ENCODE assay signal across 4 worm cellular contexts in the genomic region with DNA sequence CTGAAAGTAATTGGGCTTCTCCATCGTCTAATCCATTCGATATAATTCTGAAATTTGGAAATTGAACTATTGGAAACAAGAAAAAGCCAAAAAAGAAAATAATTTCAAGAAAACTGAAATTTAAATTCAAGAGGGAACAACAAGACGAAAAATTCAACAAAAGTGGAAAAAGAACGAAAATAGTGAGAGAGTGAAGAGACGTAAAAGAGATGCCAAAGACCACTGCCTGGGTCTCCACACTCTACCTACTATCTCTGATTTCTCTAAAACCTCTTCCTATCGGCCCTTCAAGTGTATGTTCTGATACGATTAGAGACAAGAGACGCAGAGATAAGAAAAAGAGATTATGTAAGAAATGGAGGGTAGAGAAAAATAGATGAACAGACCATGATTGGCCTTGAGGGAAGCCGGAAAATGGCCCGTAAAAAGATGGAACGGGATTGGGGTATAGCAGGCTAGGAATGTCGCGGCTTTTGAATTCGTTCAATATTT.
A peak's percentile ranks its signal among the peaks of the same experiment; 100 is the strongest.
TF ChIP-seq lines count a peak whose summit lies in the region.

A gene (minus strand): TSS at position 51 of the 492 bp plus-strand sequence.

TF ChIP-seq in whole organism, L2 larva, 48 proteins besides CTCF, POLR2A, EP300 and RAD21 (continues in another document):
- TF ChIP-seq lsy-2 (tag; optimal IDR thresholded peaks at IDR 0.05; lab: Kevin White, UChicago) (peak; percentile 56 to 93), sem-4 (tag; optimal IDR thresholded peaks at IDR 0.05; lab: Kevin White, UChicago) (peak; percentile 88), nhr-129 (tag; optimal IDR thresholded peaks at IDR 0.05; lab: Kevin White, UChicago) (peak; percentile 90), snpc-4 (tag; optimal IDR thresholded peaks at IDR 0.05; lab: Kevin White, UChicago) (peak; percentile 80), ama-1 (optimal IDR thresholded peaks at IDR 0.05; lab: Kevin White, UChicago) (peak; percentile 84), unc-39 (tag; optimal IDR thresholded peaks at IDR 0.05; lab: Kevin White, UChicago) (no peak), F13H6.1 (tag; optimal IDR thresholded peaks at IDR 0.05; lab: Kevin White, UChicago) (peak; percentile 92), ztf-4 (tag; optimal IDR thresholded peaks at IDR 0.05; lab: Kevin White, UChicago) (peak; percentile 93), lin-39 (tag; optimal IDR thresholded peaks at IDR 0.05; lab: Kevin White, UChicago) (no peak), unc-62 (GFP tag; optimal IDR thresholded peaks at IDR 0.05; lab: Kevin White, UChicago) (no peak), Y55F3AM.14 (GFP tag; optimal IDR thresholded peaks at IDR 0.05; lab: Kevin White, UChicago) (peak; percentile 39), skn-1 (tag; optimal IDR thresholded peaks at IDR 0.05; lab: Kevin White, UChicago) (no peak), dmd-4 (tag; optimal IDR thresholded peaks at IDR 0.05; lab: Kevin White, UChicago) (no peak), elt-1 (tag; optimal IDR thresholded peaks at IDR 0.05; lab: Kevin White, UChicago) (no peak), nhr-11 (tag; optimal IDR thresholded peaks at IDR 0.05; lab: Kevin White, UChicago) (no peak), nhr-237 (tag; optimal IDR thresholded peaks at IDR 0.05; lab: Kevin White, UChicago) (no peak), gmeb-1 (tag; optimal IDR thresholded peaks at IDR 0.05; lab: Kevin White, UChicago) (peak; percentile 81), sma-3 (GFP tag; optimal IDR thresholded peaks at IDR 0.05; lab: Kevin White, UChicago) (peak; percentile 86), nhr-6 (tag; optimal IDR thresholded peaks at IDR 0.05; lab: Kevin White, UChicago) (peak; percentile 91), mbf-1 (tag; optimal IDR thresholded peaks at IDR 0.05; lab: Kevin White, UChicago) (no peak), nhr-25 (tag; optimal IDR thresholded peaks at IDR 0.05; lab: Kevin White, UChicago) (peak; percentile 94), lin-13 (GFP tag; optimal IDR thresholded peaks at IDR 0.05; lab: Kevin White, UChicago) (peak; percentile 82)

TF ChIP-seq in whole organism, L4 larva, 104 proteins besides CTCF, POLR2A, EP300 and RAD21 (continues in another document):
- TF ChIP-seq lsy-2 (tag; optimal IDR thresholded peaks at IDR 0.05; lab: Kevin White, UChicago) (peak; percentile 75 to 92), mxl-3 (GFP tag; optimal IDR thresholded peaks at IDR 0.05; lab: Kevin White, UChicago) (no peak), dmd-8 (GFP tag; IDR thresholded peaks at IDR 0.05; lab: Robert Waterston, UW) (no peak), nhr-102 (tag; optimal IDR thresholded peaks at IDR 0.05; lab: Kevin White, UChicago) (peak; percentile 34), ceh-28 (tag; optimal IDR thresholded peaks at IDR 0.05; lab: Kevin White, UChicago) (peak; percentile 32), lin-13 (GFP tag; optimal IDR thresholded peaks at IDR 0.05; lab: Kevin White, UChicago) (peak; percentile 28), nhr-10 (tag; optimal IDR thresholded peaks at IDR 0.05; lab: Kevin White, UChicago) (peak; percentile 51), zip-2 (tag; optimal IDR thresholded peaks at IDR 0.05; lab: Kevin White, UChicago) (no peak), ceh-44 (GFP tag; IDR thresholded peaks at IDR 0.05; lab: Robert Waterston, UW) (no peak), daf-16 (GFP tag; optimal IDR thresholded peaks at IDR 0.05; lab: Kevin White, UChicago) (peak in 1 of 2 experiments; percentile 24), daf-16 (tag; optimal IDR thresholded peaks at IDR 0.05; lab: Kevin White, UChicago) (peak; percentile 82), unc-62 (GFP tag; optimal IDR thresholded peaks at IDR 0.05 in 1 of 2; lab: Kevin White, UChicago) (peak in 1 of 2 experiments; percentile 99), unc-62 (tag; optimal IDR thresholded peaks at IDR 0.05; lab: Kevin White, UChicago) (no peak), zag-1 (tag; optimal IDR thresholded peaks at IDR 0.05; lab: Kevin White, UChicago) (no peak), ztf-11 (tag; optimal IDR thresholded peaks at IDR 0.05; lab: Kevin White, UChicago) (no peak), Y5F2A.4 (GFP tag; optimal IDR thresholded peaks at IDR 0.05; lab: Kevin White, UChicago) (no peak), Y105C5A.15 (GFP tag; IDR thresholded peaks at IDR 0.05; lab: Robert Waterston, UW) (no peak), ceh-82 (tag; optimal IDR thresholded peaks at IDR 0.05; lab: Kevin White, UChicago) (no peak), rbr-2 (tag; optimal IDR thresholded peaks at IDR 0.05; lab: Kevin White, UChicago) (peak; percentile 85), ceh-62 (tag; optimal IDR thresholded peaks at IDR 0.05; lab: Kevin White, UChicago) (no peak), php-3 (GFP tag; IDR thresholded peaks at IDR 0.05; lab: Robert Waterston, UW) (0 out of 2 replicates have a peak, but pooled peaks have one; percentile 36), ctbp-1 (GFP tag; IDR thresholded peaks at IDR 0.05; lab: Robert Waterston, UW) (peak; percentile 84)

TF ChIP-seq in whole organism, late embryonic, 69 proteins besides CTCF, POLR2A, EP300 and RAD21 (continues in another document):
- TF ChIP-seq pax-1 (tag; optimal IDR thresholded peaks at IDR 0.05; lab: Kevin White, UChicago) (peak; percentile 79), dve-1 (tag; optimal IDR thresholded peaks at IDR 0.05; lab: Kevin White, UChicago) (peak; percentile 12), ztf-16 (tag; optimal IDR thresholded peaks at IDR 0.05; lab: Kevin White, UChicago) (no peak), rnt-1 (tag; optimal IDR thresholded peaks at IDR 0.05; lab: Kevin White, UChicago) (peak; percentile 14), dmd-4 (tag; optimal IDR thresholded peaks at IDR 0.05; lab: Kevin White, UChicago; ENCODE audit: borderline replicate concordance) (no peak), ahr-1 (tag; optimal IDR thresholded peaks at IDR 0.05; lab: Kevin White, UChicago) (no peak), Y22D7AL.16 (tag; optimal IDR thresholded peaks at IDR 0.05; lab: Kevin White, UChicago) (no peak), ceh-14 (tag; optimal IDR thresholded peaks at IDR 0.05; lab: Kevin White, UChicago) (no peak), ttx-3 (tag; optimal IDR thresholded peaks at IDR 0.05; lab: Kevin White, UChicago) (no peak), K09A11.1 (tag; optimal IDR thresholded peaks at IDR 0.05; lab: Kevin White, UChicago; ENCODE audit: insufficient read depth) (no peak), nfya-1 (tag; optimal IDR thresholded peaks at IDR 0.05; lab: Kevin White, UChicago) (peak; percentile 93), K02D7.2 (tag; optimal IDR thresholded peaks at IDR 0.05; lab: Kevin White, UChicago) (no peak), pha-2 (tag; optimal IDR thresholded peaks at IDR 0.05; lab: Kevin White, UChicago) (no peak), tbx-7 (tag; optimal IDR thresholded peaks at IDR 0.05; lab: Kevin White, UChicago) (no peak), ceh-31 (tag; optimal IDR thresholded peaks at IDR 0.05; lab: Kevin White, UChicago) (peak; percentile 68), ceh-6 (GFP tag; optimal IDR thresholded peaks at IDR 0.05; lab: Kevin White, UChicago) (no peak), tbx-2 (tag; optimal IDR thresholded peaks at IDR 0.05; lab: Kevin White, UChicago) (peak; percentile 4), odd-2 (tag; optimal IDR thresholded peaks at IDR 0.05; lab: Kevin White, UChicago) (no peak), unc-55 (GFP tag; optimal IDR thresholded peaks at IDR 0.05; lab: Kevin White, UChicago) (peak; percentile 78), ceh-9 (tag; optimal IDR thresholded peaks at IDR 0.05; lab: Kevin White, UChicago) (no peak), npax-4 (tag; optimal IDR thresholded peaks at IDR 0.05; lab: Kevin White, UChicago) (no peak), sox-4 (tag; optimal IDR thresholded peaks at IDR 0.05; lab: Kevin White, UChicago) (no peak), unc-3 (GFP tag; conservative IDR thresholded peaks at IDR 0.05; lab: Robert Waterston, UW) (no peak), unc-3 (tag; optimal IDR thresholded peaks at IDR 0.05; lab: Kevin White, UChicago) (no peak), pros-1 (tag; optimal IDR thresholded peaks at IDR 0.05; lab: Kevin White, UChicago) (no peak)

TF ChIP-seq in whole organism, mixed stage, embryonic, 35 proteins besides CTCF, POLR2A, EP300 and RAD21:
- no peak for TF ChIP-seq mab-5 (tag; optimal IDR thresholded peaks at IDR 0.05; lab: Kevin White, UChicago)
- no peak for TF ChIP-seq snpc-4 (tag; optimal IDR thresholded peaks at IDR 0.05; lab: Kevin White, UChicago)
- TF ChIP-seq hlh-1 (tag; optimal IDR thresholded peaks at IDR 0.05; lab: Kevin White, UChicago): peak; percentile 42
- TF ChIP-seq lin-32 (GFP tag; optimal IDR thresholded peaks at IDR 0.05; lab: Kevin White, UChicago): no peak
- TF ChIP-seq lsy-2 (tag; optimal IDR thresholded peaks at IDR 0.05; lab: Kevin White, UChicago): peak; percentile 79
- TF ChIP-seq ceh-83 (GFP tag; optimal IDR thresholded peaks at IDR 0.05; lab: Kevin White, UChicago): no peak
- TF ChIP-seq nhr-237 (tag; optimal IDR thresholded peaks at IDR 0.05; lab: Kevin White, UChicago): peak; percentile 87
- peak; percentile 42 for TF ChIP-seq ceh-39 (tag; optimal IDR thresholded peaks at IDR 0.05; lab: Kevin White, UChicago)
- peak; percentile 31 for TF ChIP-seq nhr-2 (tag; optimal IDR thresholded peaks at IDR 0.05; lab: Kevin White, UChicago)
- peak; percentile 9 for TF ChIP-seq sptf-1 (tag; optimal IDR thresholded peaks at IDR 0.05; lab: Kevin White, UChicago)
- peak; percentile 99 for TF ChIP-seq ces-1 (GFP tag; optimal IDR thresholded peaks at IDR 0.05; lab: Kevin White, UChicago)
- TF ChIP-seq ham-2 (GFP tag; optimal IDR thresholded peaks at IDR 0.05; lab: Kevin White, UChicago): peak; percentile 80
- TF ChIP-seq sem-2 (GFP tag; optimal IDR thresholded peaks at IDR 0.05; lab: Kevin White, UChicago): no peak
- peak; percentile 68 for TF ChIP-seq elt-3 (tag; optimal IDR thresholded peaks at IDR 0.05; lab: Kevin White, UChicago)
- TF ChIP-seq unc-120 (tag; optimal IDR thresholded peaks at IDR 0.05; lab: Kevin White, UChicago; ENCODE audit: poor library complexity, severe bottlenecking): peak; percentile 69
- peak; percentile 57 for TF ChIP-seq pha-4 (tag; optimal IDR thresholded peaks at IDR 0.05; lab: Kevin White, UChicago)
- TF ChIP-seq nhr-28 (tag; optimal IDR thresholded peaks at IDR 0.05; lab: Kevin White, UChicago): no peak
- TF ChIP-seq unc-62 (GFP tag; optimal IDR thresholded peaks at IDR 0.05; lab: Kevin White, UChicago): peak; percentile 76
